Worm (Caenorhabditis elegans): ENCODE measurements around the gene K08E4.7.

ce11 chrIV:12108984-12109657, 33.5 kb downstream of the K08E4.7 start:
- TF ChIP-seq sptf-1 (tag; optimal IDR thresholded peaks at IDR 0.05) (no peak), nhr-28 (tag; optimal IDR thresholded peaks at IDR 0.05) (no peak), unc-62 (GFP tag; optimal IDR thresholded peaks at IDR 0.05) (no peak), bed-3 (GFP tag; optimal IDR thresholded peaks at IDR 0.05) (no peak), ztf-11 (tag; optimal IDR thresholded peaks at IDR 0.05) (no peak), nhr-2 (tag; optimal IDR thresholded peaks at IDR 0.05) (no peak), nhr-237 (tag; optimal IDR thresholded peaks at IDR 0.05) (no peak), nhr-76 (tag; optimal IDR thresholded peaks at IDR 0.05) (no peak), elt-3 (tag; optimal IDR thresholded peaks at IDR 0.05) (no peak), lsy-2 (tag; optimal IDR thresholded peaks at IDR 0.05) (no peak), sem-2 (GFP tag; optimal IDR thresholded peaks at IDR 0.05) (no peak), pha-4 (tag; optimal IDR thresholded peaks at IDR 0.05) (no peak), tbx-8 (GFP tag; optimal IDR thresholded peaks at IDR 0.05) (no peak), hlh-1 (tag; optimal IDR thresholded peaks at IDR 0.05) (no peak)
